Fruit fly (Drosophila melanogaster) whole organism, embryonic: ENCODE results near the gene CG10226.

ENCODE experiments used
- Ada2b ChIP-seq: fragments of 200-800 bp; sonication (Bioruptor generic); IDR thresholded peaks from 2 replicates; pipeline ENCODE4 v1.3.6; 2022; ENCODE audit warnings: missing biosample characterization, missing genetic modification characterization
- CG10321 ChIP-seq: fragments of 200-800 bp; sonication (Bioruptor generic); IDR thresholded peaks from 2 replicates; pipeline ENCODE4 v1.3.6; 2022; ENCODE audit warnings: missing biosample characterization, missing genetic modification characterization
- CG11085 ChIP-seq: fragments of 200-800 bp; sonication (Bioruptor generic); IDR thresholded peaks from 2 replicates; pipeline ENCODE4 v1.3.6; 2022; ENCODE audit warnings: missing biosample characterization, missing genetic modification characterization
- CG11695 ChIP-seq: fragments of 200-800 bp; sonication (Bioruptor generic); IDR thresholded peaks from 3 replicates; pipeline ENCODE4 v1.3.6; 2022; ENCODE audit warnings: missing biosample characterization, missing genetic modification characterization
- CG12104 ChIP-seq: fragments of 200-800 bp; sonication (Bioruptor generic); optimal IDR thresholded peaks from 3 replicates; lab custom pipeline; 2016; ENCODE audit warnings: missing biosample characterization, missing genetic modification characterization
- CG1233 ChIP-seq: fragments of 200-800 bp; sonication (Bioruptor generic); optimal IDR thresholded peaks from 4 replicates; lab custom pipeline; 2018; ENCODE audit warnings: missing biosample characterization, mild to moderate bottlenecking, missing genetic modification characterization
- CG12659 ChIP-seq: fragments of 200-800 bp; sonication (Bioruptor generic); optimal IDR thresholded peaks from 3 replicates; lab custom pipeline; 2017; ENCODE audit warnings: mild to moderate bottlenecking, missing biosample characterization, missing genetic modification reagents, missing genetic modification characterization
- CG13894 ChIP-seq: fragments of 200-800 bp; sonication (Bioruptor generic); optimal IDR thresholded peaks from 3 replicates; lab custom pipeline; 2018; ENCODE audit warnings: missing biosample characterization, mild to moderate bottlenecking, missing genetic modification characterization, moderate library complexity
- CG15011 ChIP-seq: fragments of 200-800 bp; sonication (Bioruptor generic); optimal IDR thresholded peaks from 3 replicates; lab custom pipeline; 2018; ENCODE audit warnings: missing biosample characterization, mild to moderate bottlenecking, missing genetic modification characterization
- CG1602 ChIP-seq: fragments of 200-800 bp; sonication (Bioruptor generic); optimal IDR thresholded peaks from 3 replicates; lab custom pipeline; 2016; ENCODE audit warnings: missing biosample characterization, missing genetic modification characterization
- CG17612 ChIP-seq: fragments of 200-800 bp; sonication (Bioruptor generic); IDR thresholded peaks from 2 replicates; pipeline ENCODE4 v1.3.6; 2022; ENCODE audit warnings: missing biosample characterization, missing genetic modification characterization
- CG17912 ChIP-seq: fragments of 200-800 bp; sonication (Bioruptor generic); optimal IDR thresholded peaks from 2 replicates; lab custom pipeline; 2018; ENCODE audit warnings: missing biosample characterization, mild to moderate bottlenecking, missing genetic modification characterization
- CG1792 ChIP-seq: fragments of 200-800 bp; sonication (Bioruptor generic); optimal IDR thresholded peaks from 2 replicates; lab custom pipeline; 2016; ENCODE audit warnings: missing biosample characterization, missing genetic modification characterization
- CG18599 ChIP-seq: fragments of 200-800 bp; sonication (Bioruptor generic); optimal IDR thresholded peaks from 3 replicates; lab custom pipeline; 2017; ENCODE audit warnings: missing biosample characterization, missing genetic modification characterization, mild to moderate bottlenecking, moderate library complexity, missing genetic modification reagents
- CG33557 ChIP-seq: fragments of 200-800 bp; sonication (Bioruptor generic); optimal IDR thresholded peaks from 2 replicates; lab custom pipeline; 2019; ENCODE audit warnings: missing biosample characterization, mild to moderate bottlenecking, missing genetic modification characterization, moderate library complexity
- CG3407 ChIP-seq: fragments of 200-800 bp; sonication (Bioruptor generic); optimal IDR thresholded peaks from 2 replicates; lab custom pipeline; 2018; ENCODE audit warnings: missing biosample characterization, mild to moderate bottlenecking, missing genetic modification characterization
- CG42726 ChIP-seq: fragments of 200-800 bp; sonication (Bioruptor generic); IDR thresholded peaks from 2 replicates; pipeline ENCODE4 v1.3.6; 2022; ENCODE audit warnings: missing biosample characterization, missing genetic modification characterization; ENCODE audit not compliant: partially characterized antibody
- CG4730 ChIP-seq: fragments of 200-800 bp; sonication (Bioruptor generic); IDR thresholded peaks from 2 replicates; pipeline ENCODE4 v1.3.6; 2022; ENCODE audit warnings: missing biosample characterization, missing genetic modification characterization
- CG6175 ChIP-seq: fragments of 200-800 bp; sonication (Bioruptor generic); IDR thresholded peaks from 3 replicates; pipeline ENCODE4 v1.3.6; 2022; ENCODE audit warnings: missing biosample characterization, missing genetic modification characterization
- CG6854 ChIP-seq: fragments of 200-800 bp; sonication (Bioruptor generic); optimal IDR thresholded peaks from 3 replicates; lab custom pipeline; 2017; ENCODE audit warnings: missing biosample characterization, mild to moderate bottlenecking, missing genetic modification characterization
- CG9876 ChIP-seq: fragments of 200-800 bp; sonication (Bioruptor generic); optimal IDR thresholded peaks from 2 replicates; lab custom pipeline; 2016; ENCODE audit warnings: missing biosample characterization, missing genetic modification characterization
- CkIIα-i1 ChIP-seq: fragments of 200-800 bp; sonication (Bioruptor generic); IDR thresholded peaks from 2 replicates; pipeline ENCODE4 v1.3.6; 2022; ENCODE audit warnings: missing biosample characterization, missing genetic modification characterization
- Doc2 ChIP-seq: fragments of 200-800 bp; sonication (Bioruptor generic); IDR thresholded peaks from 2 replicates; pipeline ENCODE4 v1.3.6; 2022; ENCODE audit warnings: missing biosample characterization, missing genetic modification characterization
- ERR ChIP-seq: fragments of 200-800 bp; sonication (Bioruptor generic); optimal IDR thresholded peaks from 2 replicates; lab custom pipeline; 2016; ENCODE audit warnings: missing biosample characterization, missing genetic modification characterization
- GATAe ChIP-seq: fragments of 200-800 bp; sonication (Bioruptor generic); conservative IDR thresholded peaks from 2 replicates; pipeline ENCODE4 v1.3.6; 2022; ENCODE audit warnings: missing biosample characterization, missing genetic modification characterization
- Gsc ChIP-seq: fragments of 200-800 bp; sonication (Bioruptor generic); IDR thresholded peaks from 2 replicates; pipeline ENCODE4 v1.3.6; 2022; ENCODE audit warnings: missing biosample characterization, missing genetic modification characterization
- H2.0 ChIP-seq: fragments of 200-800 bp; sonication (Bioruptor generic); IDR thresholded peaks from 2 replicates; pipeline ENCODE4 v1.3.6; 2022; ENCODE audit warnings: missing biosample characterization, missing genetic modification characterization
- HLHmδ ChIP-seq: fragments of 200-800 bp; sonication (Bioruptor generic); optimal IDR thresholded peaks from 2 replicates; lab custom pipeline; 2018; ENCODE audit warnings: missing biosample characterization, mild to moderate bottlenecking, missing genetic modification characterization, moderate library complexity
- Hey ChIP-seq: fragments of 200-800 bp; sonication (Bioruptor generic); optimal IDR thresholded peaks from 3 replicates; lab custom pipeline; 2018; ENCODE audit warnings: missing biosample characterization, mild to moderate bottlenecking, missing genetic modification characterization
- HmgD ChIP-seq: fragments of 200-800 bp; sonication (Bioruptor generic); optimal IDR thresholded peaks from 3 replicates; lab custom pipeline; 2016; ENCODE audit warnings: missing biosample characterization, missing genetic modification characterization
- HmgZ ChIP-seq: fragments of 200-800 bp; sonication (Bioruptor generic); optimal IDR thresholded peaks from 2 replicates; lab custom pipeline; 2018; ENCODE audit warnings: missing biosample characterization, mild to moderate bottlenecking, missing genetic modification characterization
- Hsf ChIP-seq: fragments of 200-800 bp; sonication (Bioruptor generic); optimal IDR thresholded peaks from 3 replicates; lab custom pipeline; 2016; ENCODE audit warnings: missing biosample characterization, missing genetic modification characterization
- MBD-R2 ChIP-seq: fragments of 200-800 bp; sonication (Bioruptor generic); IDR thresholded peaks from 2 replicates; pipeline ENCODE4 v1.3.6; 2022; ENCODE audit warnings: missing biosample characterization, missing genetic modification characterization
- NC2β ChIP-seq: fragments of 200-800 bp; sonication (Bioruptor generic); optimal IDR thresholded peaks from 2 replicates; lab custom pipeline; 2016; ENCODE audit warnings: missing biosample characterization, missing genetic modification characterization
- Opbp ChIP-seq: fragments of 200-800 bp; sonication (Bioruptor generic); IDR thresholded peaks from 3 replicates; pipeline ENCODE4 v1.3.6; 2022; ENCODE audit warnings: missing biosample characterization, missing genetic modification characterization; ENCODE audit not compliant: partially characterized antibody
- Ravus ChIP-seq: fragments of 200-800 bp; sonication (Bioruptor generic); IDR thresholded peaks from 2 replicates; pipeline ENCODE4 v1.3.6; 2022; ENCODE audit warnings: missing biosample characterization, missing genetic modification characterization
- Spps ChIP-seq: fragments of 200-800 bp; sonication (Bioruptor generic); optimal IDR thresholded peaks from 2 replicates; lab custom pipeline; 2018; ENCODE audit warnings: missing biosample characterization, mild to moderate bottlenecking, missing genetic modification characterization
- Ssrp ChIP-seq: fragments of 200-800 bp; sonication (Bioruptor generic); optimal IDR thresholded peaks from 2 replicates; lab custom pipeline; 2018; ENCODE audit warnings: missing biosample characterization, mild to moderate bottlenecking, missing genetic modification characterization, moderate library complexity
- az2 ChIP-seq: fragments of 200-800 bp; sonication (Bioruptor generic); optimal IDR thresholded peaks from 3 replicates; lab custom pipeline; 2016; ENCODE audit warnings: missing biosample characterization, missing genetic modification characterization
- chm ChIP-seq: fragments of 200-800 bp; sonication (Bioruptor generic); IDR thresholded peaks from 2 replicates; pipeline ENCODE4 v1.3.6; 2022; ENCODE audit warnings: missing biosample characterization, missing genetic modification characterization
- crc ChIP-seq: fragments of 200-800 bp; sonication (Bioruptor generic); optimal IDR thresholded peaks from 2 replicates; lab custom pipeline; 2016; ENCODE audit warnings: missing biosample characterization, missing genetic modification characterization
- da ChIP-seq: fragments of 200-800 bp; sonication (Bioruptor generic); optimal IDR thresholded peaks from 2 replicates; lab custom pipeline; 2016; ENCODE audit warnings: missing biosample characterization, missing genetic modification characterization
- dimm ChIP-seq: fragments of 200-800 bp; sonication (Bioruptor generic); IDR thresholded peaks from 2 replicates; pipeline ENCODE4 v1.3.6; 2022; ENCODE audit warnings: missing biosample characterization, missing genetic modification characterization
- dysf ChIP-seq: fragments of 200-800 bp; sonication (Bioruptor generic); IDR thresholded peaks from 3 replicates; pipeline ENCODE4 v1.3.6; 2022; ENCODE audit warnings: missing biosample characterization, missing genetic modification characterization
- nau ChIP-seq: fragments of 200-800 bp; sonication (Bioruptor generic); optimal IDR thresholded peaks from 3 replicates; lab custom pipeline; 2017; ENCODE audit warnings: missing biosample characterization, mild to moderate bottlenecking, missing genetic modification characterization, missing genetic modification reagents
- otp ChIP-seq: fragments of 200-800 bp; sonication (Bioruptor generic); IDR thresholded peaks from 3 replicates; pipeline ENCODE4, ENCODE4 v1.3.6; 2022; ENCODE audit warnings: missing biosample characterization, missing genetic modification characterization
- ranshi ChIP-seq: fragments of 200-800 bp; sonication (Bioruptor generic); IDR thresholded peaks from 2 replicates; pipeline ENCODE4 v1.3.6; 2022; ENCODE audit warnings: missing biosample characterization, missing genetic modification characterization
- run ChIP-seq: fragments of 200-800 bp; sonication (Bioruptor generic); optimal IDR thresholded peaks from 3 replicates; lab custom pipeline; 2018; ENCODE audit warnings: missing biosample characterization, mild to moderate bottlenecking, missing genetic modification characterization
- tap ChIP-seq: fragments of 200-800 bp; optimal IDR thresholded peaks from 3 replicates; lab custom pipeline; 2019; ENCODE audit warnings: missing biosample characterization, mild to moderate bottlenecking, missing genetic modification characterization, moderate library complexity
- wdn ChIP-seq: fragments of 200-800 bp; sonication (Bioruptor generic); IDR thresholded peaks from 2 replicates; pipeline ENCODE4 v1.3.6; 2022; ENCODE audit warnings: missing biosample characterization, missing genetic modification characterization

CG10226 gene

dm6 chr3L:6256408-6257188 lies 16.7 kb upstream of the CG10226 start, which contains the start of gene Best2 (continued):
- peak; percentile 91 for TF ChIP-seq H2.0 (GFP tag; lab: Robert Waterston, UW)
- peak; percentile 54; the same call in 1 of the 2 replicates for TF ChIP-seq CG10321 (GFP tag; lab: Robert Waterston, UW)
- TF ChIP-seq CG33557 (GFP tag; lab: Kevin White, UChicago) = peak; percentile 82
- peak; percentile 68 for TF ChIP-seq CG6854
- peak; percentile 86 for TF ChIP-seq wdn (GFP tag; lab: Robert Waterston, UW)
- TF ChIP-seq tap (tag; lab: Kevin White, UChicago) = peak; percentile 76
- peak; percentile 93 for TF ChIP-seq Ada2b
- peak; percentile 83 for TF ChIP-seq CG12104 (GFP tag; lab: Kevin White, UChicago)
- TF ChIP-seq GATAe (GFP tag; lab: Robert Waterston, UW) = peak; percentile 81; the same call in 1 of the 2 replicates
- peak; percentile 84 for TF ChIP-seq CG4730 (GFP tag; lab: Robert Waterston, UW)
- peak; percentile 73 for TF ChIP-seq CG15011
- TF ChIP-seq CG11695 (GFP tag; lab: Robert Waterston, UW) = peak; percentile 93
- TF ChIP-seq NC2β (GFP tag; lab: Kevin White, UChicago) = peak; percentile 39
- peak; percentile 89 for TF ChIP-seq CG12659 (GFP tag; lab: Kevin White, UChicago)
- TF ChIP-seq CG6175 = peak; percentile 74
- TF ChIP-seq CG1233 = peak; percentile 82
- TF ChIP-seq CG1602 (GFP tag; lab: Kevin White, UChicago) = peak; percentile 77
- TF ChIP-seq Ssrp (tag; lab: Kevin White, UChicago) = peak; percentile 77
- TF ChIP-seq CG3407 (GFP tag; lab: Kevin White, UChicago) = peak; percentile 64
- no peak for TF ChIP-seq CG17912
- 0 out of 3 replicates have a peak, but pooled peaks have one; percentile 36 for TF ChIP-seq Opbp
- no peak for TF ChIP-seq HLHmδ (GFP tag; lab: Kevin White, UChicago)
- peak; percentile 48 for TF ChIP-seq run (tag; lab: Kevin White, UChicago)
- peak; percentile 87 for TF ChIP-seq CG18599 (GFP tag; lab: Kevin White, UChicago)
- peak; percentile 66 for TF ChIP-seq Ravus (GFP tag; lab: Robert Waterston, UW)
- TF ChIP-seq HmgZ (tag; lab: Kevin White, UChicago) = peak; percentile 70
- TF ChIP-seq otp (GFP tag; lab: Robert Waterston, UW) = peak; percentile 88
- peak; percentile 85 for TF ChIP-seq az2
- peak; percentile 76 for TF ChIP-seq Spps (tag; lab: Kevin White, UChicago)
- TF ChIP-seq dimm = peak; percentile 64
- no peak for TF ChIP-seq HmgD (GFP tag; lab: Kevin White, UChicago)
- TF ChIP-seq CG9876 (GFP tag; lab: Kevin White, UChicago) = peak; percentile 13
- peak; percentile 82 for TF ChIP-seq Hsf (GFP tag; lab: Kevin White, UChicago)
- no peak; the same call in 1 of the 2 replicates for TF ChIP-seq CkIIα-i1 (GFP tag; lab: Robert Waterston, UW)
- peak; percentile 78 for TF ChIP-seq nau
- TF ChIP-seq CG13894 (tag; lab: Kevin White, UChicago) = peak; percentile 72
- TF ChIP-seq Gsc (GFP tag; lab: Robert Waterston, UW) = peak; percentile 78
- TF ChIP-seq CG42726 (GFP tag; lab: Robert Waterston, UW) = 0 out of 2 replicates have a peak, but pooled peaks have one; percentile 16
- peak; percentile 96 for TF ChIP-seq dysf (GFP tag; lab: Robert Waterston, UW)
- peak; percentile 61 for TF ChIP-seq crc (GFP tag; lab: Kevin White, UChicago)
- peak; percentile 75 for TF ChIP-seq CG11085 (GFP tag; lab: Robert Waterston, UW)
- TF ChIP-seq Doc2 (GFP tag; lab: Robert Waterston, UW) = peak; percentile 50
- TF ChIP-seq CG17612 (GFP tag; lab: Robert Waterston, UW) = peak; percentile 79
- TF ChIP-seq CG1792 (GFP tag; lab: Kevin White, UChicago) = peak; percentile 61
- peak; percentile 90 for TF ChIP-seq ranshi
- no peak for TF ChIP-seq Hey (tag; lab: Kevin White, UChicago)
- peak; percentile 58 for TF ChIP-seq ERR (GFP tag; lab: Kevin White, UChicago)
- peak; percentile 6 for TF ChIP-seq da
- TF ChIP-seq MBD-R2 (GFP tag; lab: Robert Waterston, UW) = peak; percentile 82; the same call in 1 of the 2 replicates
- peak; percentile 67 for TF ChIP-seq chm
